Worm (Caenorhabditis elegans) whole organism, L1 larva: ENCODE data around the gene C33H5.1.

ENCODE experiments used
- ceh-8 ChIP-seq: fragments of 200-800 bp; sonication (Bioruptor generic); optimal IDR thresholded peaks from 2 replicates; lab custom pipeline; 2018; ENCODE audit warnings: mild to moderate bottlenecking, missing genetic modification characterization, moderate library complexity, missing compliant biosample characterization
- elt-3 ChIP-seq, 6 experiments: fragments of 150-350 bp in 1 of 6; sonication (generic microtip); optimal IDR thresholded peaks; 2 replicates each; lab custom pipeline; 2017 to 2018; ENCODE audit warnings: missing biosample characterization in 6 of 6, missing genetic modification characterization in 6 of 6, inconsistent platforms in 1 of 6
- fos-1 ChIP-seq: fragments of 150-350 bp; optimal IDR thresholded peaks from 2 replicates; lab custom pipeline; 2014; ENCODE audit warnings: missing biosample characterization, missing genetic modification characterization
- lin-39 ChIP-seq: fragments of 150-350 bp; optimal IDR thresholded peaks from 2 replicates; lab custom pipeline; 2014; ENCODE audit warnings: missing biosample characterization, missing genetic modification reagents, missing genetic modification characterization
- mef-2 ChIP-seq: fragments of 150-350 bp; optimal IDR thresholded peaks from 2 replicates; lab custom pipeline; 2014; ENCODE audit warnings: missing biosample characterization, missing genetic modification characterization
- rnt-1 ChIP-seq: sonication (generic microtip); optimal IDR thresholded peaks from 2 replicates; lab custom pipeline; 2016; ENCODE audit warnings: mild to moderate bottlenecking, missing genetic modification characterization, moderate library complexity, missing compliant biosample characterization
- ztf-11 ChIP-seq, 2 experiments: sonication (generic microtip); optimal IDR thresholded peaks; 2 replicates each; lab custom pipeline; 2016 to 2017; ENCODE audit warnings: missing genetic modification characterization in 2 of 2, missing biosample characterization in 1 of 2, missing compliant biosample characterization in 1 of 2

ce11 chrIV:7812709-7813108 is 4.0 kb downstream of the C33H5.1 start, which contains the start of gene zgpa-1:
- TF ChIP-seq fos-1 (tag; lab: Kevin White, UChicago) (no peak), lin-39 (no peak), ztf-11 (tag; optimal IDR thresholded peaks at IDR 0.05; lab: Kevin White, UChicago) (no peak), ceh-8 (GFP tag; lab: Kevin White, UChicago) (no peak), mef-2 (tag; lab: Kevin White, UChicago) (no peak), elt-3 (tag; optimal IDR thresholded peaks at IDR 0.05; lab: Kevin White, UChicago) (no peak), rnt-1 (no peak)
